Worm (Caenorhabditis elegans) whole organism, L2 larva: ENCODE results near the gene dgk-1.

Source experiments
- ama-1 ChIP-seq: fragments of 150-350 bp; optimal IDR thresholded peaks from 2 replicates; lab custom pipeline; 2018; ENCODE audit warnings: inconsistent platforms
- egl-27 ChIP-seq: sonication (generic microtip); optimal IDR thresholded peaks from 3 replicates; lab custom pipeline; 2017; ENCODE audit warnings: missing biosample characterization, missing genetic modification reagents, missing genetic modification characterization
- lin-11 ChIP-seq: fragments of 150-350 bp; sonication (generic microtip); optimal IDR thresholded peaks from 2 replicates; lab custom pipeline; 2014; ENCODE audit warnings: missing biosample characterization, missing genetic modification characterization, inconsistent platforms, mixed read lengths
- nhr-12 ChIP-seq: fragments of 150-350 bp; optimal IDR thresholded peaks from 2 replicates; lab custom pipeline; 2014; ENCODE audit warnings: missing biosample characterization, missing genetic modification characterization
- skn-1 ChIP-seq: sonication (generic microtip); optimal IDR thresholded peaks from 2 replicates; lab custom pipeline; 2017; ENCODE audit warnings: missing biosample characterization, missing genetic modification characterization
- unc-39 ChIP-seq: fragments of 150-350 bp; optimal IDR thresholded peaks from 2 replicates; lab custom pipeline; 2014; ENCODE audit warnings: missing biosample characterization, missing genetic modification characterization

ce11 chrX:986463-986862, 4.8 kb downstream of the dgk-1 start:
- no peak for TF ChIP-seq nhr-12 (tag; lab: Kevin White, UChicago)
- no peak for TF ChIP-seq unc-39 (tag; lab: Kevin White, UChicago)
- no peak for TF ChIP-seq lin-11 (tag; lab: Kevin White, UChicago)
- no peak for TF ChIP-seq skn-1
- TF ChIP-seq egl-27 (tag; lab: Kevin White, UChicago) = no peak
- no peak for TF ChIP-seq ama-1
